Fruit fly (Drosophila melanogaster) whole organism, embryonic: ENCODE data around the gene Vha55.
A peak's percentile ranks its signal among the peaks of the same experiment; 100 is the strongest.

Experiments used
- ATbp ChIP-seq: fragments of 200-800 bp; sonication (Bioruptor generic); optimal IDR thresholded peaks from 2 replicates; lab custom pipeline; 2017; ENCODE audit warnings: missing biosample characterization, mild to moderate bottlenecking, missing genetic modification characterization, missing genetic modification reagents
- Abd-B ChIP-seq: fragments of 200-800 bp; sonication (Bioruptor generic); optimal IDR thresholded peaks from 2 replicates; lab custom pipeline; 2018; ENCODE audit warnings: missing biosample characterization, mild to moderate bottlenecking, missing genetic modification characterization, moderate library complexity
- Asciz ChIP-seq: fragments of 200-800 bp; sonication (Bioruptor generic); optimal IDR thresholded peaks from 2 replicates; lab custom pipeline; 2017; ENCODE audit warnings: missing biosample characterization, mild to moderate bottlenecking, missing genetic modification characterization, missing genetic modification reagents
- CG10209 ChIP-seq: fragments of 200-800 bp; sonication (Bioruptor generic); optimal IDR thresholded peaks from 3 replicates; lab custom pipeline; 2017; ENCODE audit warnings: missing biosample characterization, mild to moderate bottlenecking, missing genetic modification characterization, missing genetic modification reagents
- CG10274 ChIP-seq: fragments of 200-800 bp; sonication (Bioruptor generic); optimal IDR thresholded peaks from 3 replicates; lab custom pipeline; 2017; ENCODE audit warnings: missing biosample characterization, mild to moderate bottlenecking, missing genetic modification characterization
- CG11696 ChIP-seq: fragments of 200-800 bp; sonication (Bioruptor generic); IDR thresholded peaks from 2 replicates; pipeline ENCODE4 v1.3.6; 2022; ENCODE audit warnings: missing biosample characterization, missing genetic modification characterization
- CG13775 ChIP-seq: fragments of 200-800 bp; sonication (Bioruptor generic); optimal IDR thresholded peaks from 3 replicates; lab custom pipeline; 2017; ENCODE audit warnings: missing biosample characterization, mild to moderate bottlenecking, missing genetic modification characterization
- CG15269 ChIP-seq: fragments of 200-800 bp; sonication (Bioruptor generic); optimal IDR thresholded peaks from 2 replicates; lab custom pipeline; 2018; ENCODE audit warnings: missing biosample characterization, mild to moderate bottlenecking, missing genetic modification characterization, moderate library complexity
- CG17359 ChIP-seq: fragments of 200-800 bp; sonication (Bioruptor generic); optimal IDR thresholded peaks from 3 replicates; lab custom pipeline; 2018; ENCODE audit warnings: missing biosample characterization, mild to moderate bottlenecking, missing genetic modification characterization, moderate library complexity
- CG18599 ChIP-seq: fragments of 200-800 bp; sonication (Bioruptor generic); optimal IDR thresholded peaks from 3 replicates; lab custom pipeline; 2017; ENCODE audit warnings: missing biosample characterization, missing genetic modification characterization, mild to moderate bottlenecking, moderate library complexity, missing genetic modification reagents
- CG2116 ChIP-seq: fragments of 200-800 bp; sonication (Bioruptor generic); optimal IDR thresholded peaks from 3 replicates; lab custom pipeline; 2018; ENCODE audit warnings: missing biosample characterization, mild to moderate bottlenecking, missing genetic modification characterization
- CG32772 ChIP-seq: fragments of 200-800 bp; sonication (Bioruptor generic); IDR thresholded peaks from 2 replicates; pipeline ENCODE4 v1.3.6; 2022; ENCODE audit warnings: missing biosample characterization, missing genetic modification characterization
- CG42726 ChIP-seq: fragments of 200-800 bp; sonication (Bioruptor generic); IDR thresholded peaks from 2 replicates; pipeline ENCODE4 v1.3.6; 2022; ENCODE audit warnings: missing biosample characterization, missing genetic modification characterization; ENCODE audit not compliant: partially characterized antibody
- CG4820 ChIP-seq: fragments of 200-800 bp; sonication (Bioruptor generic); optimal IDR thresholded peaks from 3 replicates; lab custom pipeline; 2016; ENCODE audit warnings: missing biosample characterization, missing genetic modification characterization
- CrebB ChIP-seq: fragments of 200-800 bp; sonication (Bioruptor generic); optimal IDR thresholded peaks from 3 replicates; lab custom pipeline; 2018; ENCODE audit warnings: missing biosample characterization, mild to moderate bottlenecking, missing genetic modification characterization
- D19B ChIP-seq: fragments of 200-800 bp; sonication (Bioruptor generic); optimal IDR thresholded peaks from 2 replicates; lab custom pipeline; 2017; ENCODE audit warnings: missing biosample characterization, mild to moderate bottlenecking, missing genetic modification characterization
- Dbx ChIP-seq: fragments of 200-800 bp; sonication (Bioruptor generic); IDR thresholded peaks from 3 replicates; pipeline ENCODE4 v1.3.6; 2022; ENCODE audit warnings: missing biosample characterization, missing genetic modification characterization
- Deaf1 ChIP-seq: fragments of 200-800 bp; optimal IDR thresholded peaks from 3 replicates; lab custom pipeline; 2019; ENCODE audit warnings: missing biosample characterization, mild to moderate bottlenecking, missing genetic modification characterization, moderate library complexity
- Hr78 ChIP-seq, 2 experiments: fragments of 200-800 bp in 1 of 2; fragments of >200 bp in 1 of 2; sonication (Bioruptor generic) in 1 of 2; optimal IDR thresholded peaks; 2 replicates each; lab custom pipeline; 2017 to 2019; ENCODE audit warnings: missing biosample characterization in 2 of 2, missing genetic modification characterization in 2 of 2, mild to moderate bottlenecking in 1 of 2, moderate library complexity in 1 of 2
- Jarid2 ChIP-seq: fragments of 200-800 bp; sonication (Bioruptor generic); optimal IDR thresholded peaks from 3 replicates; lab custom pipeline; 2017; ENCODE audit warnings: mild to moderate bottlenecking, missing biosample characterization, missing genetic modification reagents, missing genetic modification characterization
- MTF-1 ChIP-seq: fragments of 200-800 bp; sonication (Bioruptor generic); optimal IDR thresholded peaks from 2 replicates; lab custom pipeline; 2018; ENCODE audit warnings: missing biosample characterization, mild to moderate bottlenecking, missing genetic modification characterization, borderline replicate concordance
- Opbp ChIP-seq: fragments of 200-800 bp; sonication (Bioruptor generic); IDR thresholded peaks from 3 replicates; pipeline ENCODE4 v1.3.6; 2022; ENCODE audit warnings: missing biosample characterization, missing genetic modification characterization; ENCODE audit not compliant: partially characterized antibody
- Optix ChIP-seq: fragments of 200-800 bp; sonication (Bioruptor generic); IDR thresholded peaks from 3 replicates; pipeline ENCODE4 v1.3.6; 2022; ENCODE audit warnings: missing biosample characterization, missing genetic modification characterization
- PHDP ChIP-seq: fragments of 200-800 bp; sonication (Bioruptor generic); optimal IDR thresholded peaks from 3 replicates; lab custom pipeline; 2018; ENCODE audit warnings: missing biosample characterization, mild to moderate bottlenecking, missing genetic modification characterization, moderate library complexity
- Sox102F ChIP-seq: fragments of 200-800 bp; sonication (Bioruptor generic); optimal IDR thresholded peaks from 2 replicates; lab custom pipeline; 2018; ENCODE audit warnings: missing biosample characterization, mild to moderate bottlenecking, missing genetic modification characterization, moderate library complexity
- Spps ChIP-seq: fragments of 200-800 bp; sonication (Bioruptor generic); optimal IDR thresholded peaks from 2 replicates; lab custom pipeline; 2018; ENCODE audit warnings: missing biosample characterization, mild to moderate bottlenecking, missing genetic modification characterization
- amos ChIP-seq: fragments of 200-800 bp; sonication (Bioruptor generic); IDR thresholded peaks from 2 replicates; pipeline ENCODE4 v1.3.6; 2022; ENCODE audit warnings: missing biosample characterization, missing genetic modification characterization; ENCODE audit not compliant: partially characterized antibody
- ase ChIP-seq: fragments of 200-800 bp; sonication (Bioruptor generic); IDR thresholded peaks from 3 replicates; pipeline ENCODE4 v1.3.6; 2022; ENCODE audit warnings: missing biosample characterization, missing genetic modification characterization
- ato ChIP-seq: fragments of 200-800 bp; sonication (Bioruptor generic); IDR thresholded peaks from 2 replicates; pipeline ENCODE4 v1.3.6; 2022; ENCODE audit warnings: missing biosample characterization, missing genetic modification characterization; ENCODE audit not compliant: partially characterized antibody
- btn ChIP-seq: fragments of 200-800 bp; sonication (Bioruptor generic); optimal IDR thresholded peaks from 2 replicates; lab custom pipeline; 2016; ENCODE audit warnings: missing biosample characterization, missing genetic modification characterization
- cas ChIP-seq: fragments of 200-800 bp; sonication (Bioruptor generic); IDR thresholded peaks from 2 replicates; pipeline ENCODE4 v1.3.6; 2022; ENCODE audit warnings: missing biosample characterization, missing genetic modification characterization
- cwo ChIP-seq: fragments of 200-800 bp; sonication (Bioruptor generic); optimal IDR thresholded peaks from 3 replicates; lab custom pipeline; 2017; ENCODE audit warnings: missing biosample characterization, missing genetic modification characterization, mild to moderate bottlenecking, moderate library complexity, missing genetic modification reagents
- disco-r ChIP-seq: fragments of 200-800 bp; sonication (Bioruptor generic); optimal IDR thresholded peaks from 2 replicates; lab custom pipeline; 2016; ENCODE audit warnings: missing biosample characterization, missing genetic modification characterization
- ems ChIP-seq: fragments of 200-800 bp; sonication (Bioruptor generic); optimal IDR thresholded peaks from 3 replicates; lab custom pipeline; 2016; ENCODE audit warnings: missing biosample characterization, missing genetic modification characterization
- exex ChIP-seq: fragments of 200-800 bp; sonication (Bioruptor generic); optimal IDR thresholded peaks from 4 replicates; lab custom pipeline; 2018; ENCODE audit warnings: missing biosample characterization, mild to moderate bottlenecking, missing genetic modification characterization, moderate library complexity
- gce ChIP-seq: fragments of 200-800 bp; sonication (Bioruptor generic); IDR thresholded peaks from 3 replicates; pipeline ENCODE4 v1.3.6; 2022; ENCODE audit warnings: missing biosample characterization, missing genetic modification characterization
- gem ChIP-seq: fragments of 200-800 bp; sonication (Bioruptor generic); optimal IDR thresholded peaks from 2 replicates; lab custom pipeline; 2019; ENCODE audit warnings: missing biosample characterization, mild to moderate bottlenecking, missing genetic modification characterization, moderate library complexity
- grau ChIP-seq: fragments of 200-800 bp; optimal IDR thresholded peaks from 3 replicates; lab custom pipeline; 2019; ENCODE audit warnings: missing biosample characterization, mild to moderate bottlenecking, missing genetic modification characterization, moderate library complexity
- klu ChIP-seq: fragments of 200-800 bp; sonication (Bioruptor generic); IDR thresholded peaks from 2 replicates; pipeline ENCODE4 v1.3.6; 2022; ENCODE audit warnings: missing biosample characterization, missing genetic modification characterization
- nmo ChIP-seq: fragments of 200-800 bp; sonication (Bioruptor generic); optimal IDR thresholded peaks from 2 replicates; lab custom pipeline; 2018; ENCODE audit warnings: missing biosample characterization, mild to moderate bottlenecking, missing genetic modification characterization, moderate library complexity
- pita ChIP-seq: fragments of 200-800 bp; sonication (Bioruptor generic); optimal IDR thresholded peaks from 2 replicates; lab custom pipeline; 2017; ENCODE audit warnings: missing biosample characterization, mild to moderate bottlenecking, missing genetic modification characterization
- prd ChIP-seq, 3 experiments: fragments of >200 bp in 2 of 3; fragments of 200-800 bp in 1 of 3; sonication (Bioruptor generic) in 1 of 3; optimal IDR thresholded peaks in 2 of 3; IDR thresholded peaks in 1 of 3; 2 replicates in 2 of 3; 3 replicates in 1 of 3; pipeline versions ENCODE4 v1.3.6 to Lab custom; 2017 to 2022; ENCODE audit warnings: missing biosample characterization in 1 of 3, missing genetic modification characterization in 1 of 3
- rib ChIP-seq: fragments of 200-800 bp; sonication (Bioruptor generic); IDR thresholded peaks from 2 replicates; pipeline ENCODE4 v1.3.6; 2022; ENCODE audit warnings: missing biosample characterization, missing genetic modification characterization
- run ChIP-seq: fragments of 200-800 bp; sonication (Bioruptor generic); optimal IDR thresholded peaks from 3 replicates; lab custom pipeline; 2018; ENCODE audit warnings: missing biosample characterization, mild to moderate bottlenecking, missing genetic modification characterization
- slp2 ChIP-seq: fragments of 200-800 bp; sonication (Bioruptor generic); optimal IDR thresholded peaks from 2 replicates; lab custom pipeline; 2016; ENCODE audit warnings: missing biosample characterization, missing genetic modification characterization
- vvl ChIP-seq: fragments of 200-800 bp; sonication (Bioruptor generic); IDR thresholded peaks from 2 replicates; pipeline ENCODE4 v1.3.6; 2022; ENCODE audit warnings: missing biosample characterization, missing genetic modification characterization
- wdn ChIP-seq: fragments of 200-800 bp; sonication (Bioruptor generic); IDR thresholded peaks from 2 replicates; pipeline ENCODE4 v1.3.6; 2022; ENCODE audit warnings: missing biosample characterization, missing genetic modification characterization
- zen ChIP-seq: fragments of 200-800 bp; sonication (Bioruptor generic); optimal IDR thresholded peaks from 3 replicates; lab custom pipeline; 2018; ENCODE audit warnings: missing biosample characterization, mild to moderate bottlenecking, missing genetic modification characterization, moderate library complexity

Gene Vha55

dm6 chr3R:12644621-12645310, 17.1 kb upstream of the Vha55 start (continued):
- TF ChIP-seq grau (tag; lab: Kevin White, UChicago) (peak; percentile 3), CG42726 (GFP tag; lab: Robert Waterston, UW) (no peak), slp2 (no peak), Jarid2 (no peak), CG2116 (no peak), zen (tag; lab: Kevin White, UChicago) (no peak), pita (GFP tag; lab: Kevin White, UChicago) (no peak), D19B (no peak), CG10209 (GFP tag; lab: Kevin White, UChicago) (no peak), disco-r (GFP tag; lab: Kevin White, UChicago) (no peak), prd (optimal IDR thresholded peaks at IDR 0.05; lab: Kevin White, UChicago) (no peak), prd (GFP tag; IDR thresholded peaks at IDR 0.05; lab: Robert Waterston, UW) (peak; percentile 6; the same call in 1 of the 3 replicates), Deaf1 (tag; lab: Kevin White, UChicago) (no peak), CG32772 (GFP tag; lab: Robert Waterston, UW) (no peak), nmo (GFP tag; lab: Kevin White, UChicago) (peak; percentile 30), wdn (GFP tag; lab: Robert Waterston, UW) (no peak), cas (GFP tag; lab: Robert Waterston, UW) (no peak), run (tag; lab: Kevin White, UChicago) (peak; percentile 65), cwo (GFP tag; lab: Kevin White, UChicago) (peak; percentile 6), ems (no peak), vvl (GFP tag; lab: Robert Waterston, UW) (peak; percentile 82; the same call in 1 of the 2 replicates), ATbp (GFP tag; lab: Kevin White, UChicago) (peak; percentile 43), Sox102F (peak; percentile 42), PHDP (tag; lab: Kevin White, UChicago) (no peak), MTF-1 (no peak), Abd-B (GFP tag; lab: Kevin White, UChicago) (no peak), Optix (GFP tag; lab: Robert Waterston, UW) (0 out of 3 replicates have a peak, but pooled peaks have one; percentile 26), klu (no peak), Hr78 (GFP tag; optimal IDR thresholded peaks at IDR 0.05; lab: Kevin White, UChicago) (peak in 1 of 2 experiments; percentile 80), Asciz (GFP tag; lab: Kevin White, UChicago) (no peak), CrebB (tag; lab: Kevin White, UChicago) (no peak), exex (tag; lab: Kevin White, UChicago) (no peak), gem (tag; lab: Kevin White, UChicago) (peak; percentile 44), ato (GFP tag; lab: Robert Waterston, UW) (no peak), Opbp (no peak), CG15269 (no peak), Dbx (GFP tag; lab: Robert Waterston, UW) (no peak), Spps (tag; lab: Kevin White, UChicago) (no peak), CG13775 (GFP tag; lab: Kevin White, UChicago) (no peak), btn (GFP tag; lab: Kevin White, UChicago) (no peak), amos (GFP tag; lab: Robert Waterston, UW) (no peak), CG18599 (GFP tag; lab: Kevin White, UChicago) (no peak), CG10274 (no peak), CG11696 (GFP tag; lab: Robert Waterston, UW) (no peak), gce (GFP tag; lab: Robert Waterston, UW) (no peak), ase (GFP tag; lab: Robert Waterston, UW) (0 out of 3 replicates have a peak, but pooled peaks have one; percentile 7), CG4820 (no peak), rib (no peak), CG17359 (tag; lab: Kevin White, UChicago) (peak; percentile 33)
